Fruit fly (Drosophila melanogaster) S2 (cell line): ENCODE measurements around the gene Snoo.

Source experiments
- CG8478 ChIP-seq: fragments of >200 bp; optimal IDR thresholded peaks from 2 replicates; lab custom pipeline; 2018
- CTCF ChIP-seq, 2 experiments: fragments of >200 bp; optimal IDR thresholded peaks; 2 replicates each; lab custom pipeline; 2018

DNA sequence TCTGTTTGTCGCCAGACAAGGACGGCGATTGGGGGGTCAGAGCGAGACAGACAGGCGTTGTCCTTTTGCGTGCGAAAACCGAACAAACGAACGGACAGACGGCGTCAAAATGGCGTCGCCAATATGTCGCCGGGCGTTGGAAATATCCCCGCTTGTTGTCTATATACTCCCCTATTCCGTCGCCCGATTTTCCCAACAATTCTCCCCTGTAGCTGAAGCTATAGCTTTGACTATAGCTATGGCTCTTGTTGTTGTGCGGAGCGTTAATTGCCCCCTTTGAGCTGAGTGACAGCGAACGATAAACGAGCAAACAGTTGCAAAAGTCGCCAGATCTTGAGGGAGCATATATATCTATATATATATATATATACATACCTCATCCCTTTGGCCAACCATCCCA lies 39.8 kb downstream of the Snoo start:
- TF ChIP-seq CTCF (optimal IDR thresholded peaks at IDR 0.05; lab: Kevin White, UChicago) (no peak), CG8478 (lab: Kevin White, UChicago) (no peak)
